Fruit fly (Drosophila melanogaster) whole organism: Measurements from ENCODE around the gene Oseg5.

Source experiments
- CG8478 ChIP-seq: fragments of >200 bp; optimal IDR thresholded peaks from 2 replicates; lab custom pipeline; 2018; ENCODE audit warnings: inconsistent platforms
- Dll ChIP-seq: fragments of >200 bp; optimal IDR thresholded peaks from 2 replicates; lab custom pipeline; 2017
- EcR ChIP-seq, 2 experiments: fragments of >200 bp; optimal IDR thresholded peaks; 2 replicates each; lab custom pipeline; 2017; ENCODE audit warnings: missing biosample characterization in 2 of 2, missing genetic modification characterization in 2 of 2, missing genetic modification reagents in 2 of 2
- pan ChIP-seq: fragments of >200 bp; optimal IDR thresholded peaks from 2 replicates; lab custom pipeline; 2017
- psq ChIP-seq: fragments of >200 bp; optimal IDR thresholded peaks from 2 replicates; lab custom pipeline; 2017
- usp ChIP-seq: fragments of >200 bp; optimal IDR thresholded peaks from 2 replicates; lab custom pipeline; 2017; ENCODE audit warnings: missing biosample characterization, missing genetic modification characterization, mixed read lengths

Gene Oseg5

dm6 chr2L:20806619-20807018, 29.0 kb downstream of the Oseg5 start:
- TF ChIP-seq pan (lab: Kevin White, UChicago), result no peak

dm6 chr2L:20805624-20806339, 29.9 kb downstream of the Oseg5 start:
- TF ChIP-seq psq (lab: Kevin White, UChicago), result no peak
- TF ChIP-seq pan (lab: Kevin White, UChicago), result peak; percentile 79

dm6 chr2L:20803733-20804164, 31.9 kb downstream of the Oseg5 start:
- TF ChIP-seq Dll (lab: Kevin White, UChicago) (no peak), EcR (GFP tag; optimal IDR thresholded peaks at IDR 0.05; lab: Kevin White, UChicago) (no peak)

dm6 chr2L:20802839-20803238, 32.8 kb downstream of the Oseg5 start:
- TF ChIP-seq usp (GFP tag; lab: Kevin White, UChicago) (no peak), Dll (lab: Kevin White, UChicago) (no peak), EcR (GFP tag; optimal IDR thresholded peaks at IDR 0.05; lab: Kevin White, UChicago) (no peak), psq (lab: Kevin White, UChicago) (no peak), CG8478 (no peak), pan (lab: Kevin White, UChicago) (no peak)

DNA sequence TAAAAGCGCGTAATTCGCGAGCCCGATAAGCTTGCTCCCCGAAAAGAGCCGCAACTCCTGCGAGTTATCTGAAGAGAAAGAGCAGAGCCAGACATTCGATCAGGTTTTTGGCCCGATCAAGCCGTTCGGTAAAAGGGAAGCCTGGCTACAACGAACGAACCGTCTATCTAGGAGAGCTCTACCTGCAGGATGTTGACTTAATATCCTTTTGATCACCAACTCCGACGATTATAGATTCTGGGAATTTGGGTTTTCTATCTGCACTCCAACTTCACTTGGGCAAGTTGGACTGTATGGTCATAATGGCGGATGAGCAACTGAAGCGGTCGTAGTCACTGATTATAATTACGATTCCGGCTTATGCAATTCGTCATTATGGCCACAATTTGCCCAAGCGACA, 33.4 kb downstream of the Oseg5 start:
- no peak for TF ChIP-seq usp (GFP tag; lab: Kevin White, UChicago)

- TF ChIP-seq pan (lab: Kevin White, UChicago) (no peak), psq (lab: Kevin White, UChicago) (no peak), Dll (lab: Kevin White, UChicago) (no peak), CG8478 (no peak), EcR (GFP tag; optimal IDR thresholded peaks at IDR 0.05; lab: Kevin White, UChicago) (no peak), usp (GFP tag; lab: Kevin White, UChicago) (no peak)
Measured at dm6 chr2L:20801801-20802200, 33.8 kb downstream of the Oseg5 start.

DNA sequence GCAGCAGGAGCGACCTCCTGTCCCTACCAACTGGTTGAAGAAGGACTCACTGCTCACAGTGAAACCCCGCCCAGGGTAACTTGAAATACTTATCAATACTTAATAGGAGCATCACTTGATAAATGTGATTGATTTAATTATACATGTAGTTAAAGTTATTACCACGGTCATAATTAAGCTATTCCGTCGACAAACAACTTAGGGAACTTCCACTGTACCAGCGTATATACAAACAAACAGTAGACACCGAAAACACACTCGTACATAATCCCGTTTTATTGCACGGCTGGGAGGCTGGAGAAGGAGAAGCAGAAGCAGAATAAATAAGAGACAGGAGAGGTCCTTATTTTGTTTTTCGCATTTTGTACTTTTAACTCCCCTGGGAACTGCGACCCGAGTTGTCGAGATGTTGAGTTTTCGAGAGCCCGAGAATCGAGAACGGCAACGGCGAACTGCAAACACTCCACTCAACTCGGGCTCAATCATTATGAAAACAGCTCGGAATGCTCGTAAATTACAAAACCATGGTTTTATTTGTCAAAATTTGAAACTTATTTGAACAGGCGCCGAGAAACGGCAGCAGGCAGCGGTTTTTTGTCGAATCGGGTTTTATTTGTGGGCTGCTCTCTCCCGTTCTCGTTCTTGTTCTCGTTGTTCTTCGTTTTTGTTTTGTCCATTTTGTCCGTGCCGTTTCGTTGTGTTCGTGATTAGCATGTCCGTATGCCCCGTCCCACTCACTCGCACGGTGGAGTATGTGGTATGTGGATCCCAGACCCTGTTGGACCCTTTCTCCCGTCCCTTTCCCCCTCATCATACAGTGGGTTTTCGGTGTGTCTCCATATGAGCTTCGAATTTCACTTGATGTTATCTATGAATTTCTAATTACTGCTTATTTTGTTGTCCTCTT, 35.4 kb downstream of the Oseg5 start:
- TF ChIP-seq usp (GFP tag; lab: Kevin White, UChicago) (no peak), psq (lab: Kevin White, UChicago) (no peak), Dll (lab: Kevin White, UChicago) (no peak), CG8478 (no peak), pan (lab: Kevin White, UChicago) (no peak), EcR (GFP tag; optimal IDR thresholded peaks at IDR 0.05; lab: Kevin White, UChicago) (no peak)

DNA sequence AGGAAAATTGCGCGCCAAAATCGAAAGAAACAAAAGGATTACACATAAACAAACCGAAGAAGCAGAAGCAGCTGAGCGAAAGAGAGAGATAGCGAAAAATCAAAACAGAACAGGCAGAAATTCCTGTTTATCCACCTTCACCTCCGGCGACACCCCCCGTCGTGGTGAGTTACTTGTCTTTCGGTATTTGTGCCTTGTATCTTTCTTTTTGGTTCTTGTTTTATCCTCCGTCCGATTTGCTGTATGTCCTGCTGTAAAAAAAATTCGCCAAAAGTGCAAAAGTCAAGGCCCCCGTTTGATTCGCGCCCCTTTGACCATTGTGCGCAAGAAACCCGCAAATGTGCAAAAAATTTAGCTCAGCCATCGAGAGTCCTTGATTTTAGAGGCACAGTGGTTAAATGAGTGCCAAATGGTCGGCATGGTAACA, 37.3 kb downstream of the Oseg5 start:
- TF ChIP-seq CG8478 (no peak), Dll (lab: Kevin White, UChicago) (no peak), EcR (GFP tag; optimal IDR thresholded peaks at IDR 0.05; lab: Kevin White, UChicago) (no peak), psq (lab: Kevin White, UChicago) (no peak), pan (lab: Kevin White, UChicago) (no peak), usp (GFP tag; lab: Kevin White, UChicago) (no peak)

DNA sequence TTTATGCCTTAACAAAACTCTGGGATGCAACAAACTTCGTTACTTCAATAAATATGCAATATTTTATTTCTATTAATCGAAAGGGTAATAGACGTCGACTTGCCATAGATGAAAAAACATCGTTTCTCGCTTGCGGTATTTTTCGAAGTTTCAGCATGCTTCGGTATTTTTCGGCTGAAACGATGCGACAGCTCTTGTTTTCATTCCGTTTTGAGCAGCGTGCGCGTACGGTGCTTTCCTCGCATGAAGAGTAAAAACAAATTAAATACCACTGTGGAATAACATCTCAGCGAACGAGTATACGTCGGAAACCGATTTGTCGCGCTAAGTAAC, 38.2 kb downstream of the Oseg5 start, which contains the start of gene CG9328:
TSS of gene CG9328 (plus strand) at position 201 of the 333 bp plus-strand sequence.
- TF ChIP-seq usp (GFP tag; lab: Kevin White, UChicago) (no peak), CG8478 (no peak), pan (lab: Kevin White, UChicago) (no peak), Dll (lab: Kevin White, UChicago) (no peak), psq (lab: Kevin White, UChicago) (no peak), EcR (GFP tag; optimal IDR thresholded peaks at IDR 0.05; lab: Kevin White, UChicago) (no peak)

- TF ChIP-seq EcR (GFP tag; optimal IDR thresholded peaks at IDR 0.05; lab: Kevin White, UChicago) (no peak), CG8478 (no peak), pan (lab: Kevin White, UChicago) (no peak), usp (GFP tag; lab: Kevin White, UChicago) (no peak), psq (lab: Kevin White, UChicago) (no peak), Dll (lab: Kevin White, UChicago) (no peak)
Measured at dm6 chr2L:20796758-20797514, 38.7 kb downstream of the Oseg5 start, which contains the start of gene vari. Gene vari, minus strand, starts transcription at chr2L:20797042.

DNA sequence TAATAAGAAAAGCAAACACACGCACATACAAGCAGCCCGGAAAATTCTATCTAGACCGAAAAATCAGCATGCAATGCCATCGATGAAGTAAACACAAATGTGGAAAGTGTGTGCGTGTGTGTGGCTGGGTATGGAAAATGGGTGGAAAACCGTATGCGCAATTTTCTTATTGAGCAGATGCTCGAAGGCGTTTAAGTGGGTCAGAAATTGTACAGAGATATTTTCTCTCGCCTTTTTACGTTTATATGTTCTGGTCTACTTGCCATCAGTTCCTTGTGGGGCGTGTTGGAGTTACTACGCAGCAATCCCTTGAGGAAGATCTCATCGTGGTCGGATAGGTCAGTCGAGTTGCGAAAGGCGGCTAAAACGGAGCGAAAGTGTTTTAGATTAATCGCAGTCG, 39.9 kb downstream of the Oseg5 start:
- TF ChIP-seq Dll (lab: Kevin White, UChicago) (no peak), usp (GFP tag; lab: Kevin White, UChicago) (no peak), psq (lab: Kevin White, UChicago) (no peak), CG8478 (no peak), pan (lab: Kevin White, UChicago) (no peak), EcR (GFP tag; optimal IDR thresholded peaks at IDR 0.05; lab: Kevin White, UChicago) (no peak)
